Worm (Caenorhabditis elegans): Measurements from ENCODE around the gene cat-2.
A peak's percentile ranks its signal among the peaks of the same experiment; 100 is the strongest.

cat-2 gene

DNA sequence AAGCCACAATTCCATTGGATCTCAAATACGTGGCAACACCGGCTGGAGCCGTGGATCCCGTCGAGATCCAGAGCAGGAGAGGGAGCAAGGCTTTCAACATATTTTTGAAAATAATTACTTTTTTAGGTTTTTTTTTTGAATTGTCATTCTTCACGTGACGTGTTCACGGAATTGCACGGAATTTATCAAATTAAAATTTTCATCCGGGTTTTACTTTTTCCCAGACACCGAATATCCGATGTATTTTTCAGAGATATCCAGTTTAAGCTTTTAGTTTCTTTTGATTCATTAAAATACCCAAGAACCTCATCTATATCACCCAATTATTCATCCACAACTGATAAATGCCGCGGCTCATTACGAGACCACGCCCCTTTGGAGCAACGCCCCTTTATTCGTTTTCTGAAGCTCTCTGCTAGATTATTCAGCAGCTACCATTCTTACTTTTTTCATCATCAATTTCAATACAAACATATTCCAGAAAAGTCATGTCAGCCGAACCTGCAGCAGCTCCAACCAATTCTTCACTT lies 39.4 kb downstream of the cat-2 start, which contains the start of the genes clec-117 and B0432.1:
TSS of gene clec-117 (minus strand) at position 101 of the 530 bp plus-strand sequence.
TSS of gene B0432.1 (plus strand) at position 480 of the 530 bp plus-strand sequence.
- no peak for TF ChIP-seq ztf-11 (tag; optimal IDR thresholded peaks at IDR 0.05)
- TF ChIP-seq php-3 (GFP tag; IDR thresholded peaks at IDR 0.05), result no peak
- no peak for TF ChIP-seq F44E2.7 (GFP tag; IDR thresholded peaks at IDR 0.05)
- TF ChIP-seq Y48G9A.11 (GFP tag; IDR thresholded peaks at IDR 0.05), result no peak
- no peak for TF ChIP-seq jun-1 (tag; optimal IDR thresholded peaks at IDR 0.05)
- TF ChIP-seq Y5F2A.4 (GFP tag; optimal IDR thresholded peaks at IDR 0.05), result no peak
- no peak for TF ChIP-seq hif-1 (tag; optimal IDR thresholded peaks at IDR 0.05)
- no peak for TF ChIP-seq nhr-102 (tag; optimal IDR thresholded peaks at IDR 0.05)
- no peak for TF ChIP-seq unc-62 (GFP tag; optimal IDR thresholded peaks at IDR 0.05 in 1 of 2)
- no peak for TF ChIP-seq unc-62 (tag; optimal IDR thresholded peaks at IDR 0.05)
- no peak for TF ChIP-seq nhr-76 (tag; optimal IDR thresholded peaks at IDR 0.05)

DNA sequence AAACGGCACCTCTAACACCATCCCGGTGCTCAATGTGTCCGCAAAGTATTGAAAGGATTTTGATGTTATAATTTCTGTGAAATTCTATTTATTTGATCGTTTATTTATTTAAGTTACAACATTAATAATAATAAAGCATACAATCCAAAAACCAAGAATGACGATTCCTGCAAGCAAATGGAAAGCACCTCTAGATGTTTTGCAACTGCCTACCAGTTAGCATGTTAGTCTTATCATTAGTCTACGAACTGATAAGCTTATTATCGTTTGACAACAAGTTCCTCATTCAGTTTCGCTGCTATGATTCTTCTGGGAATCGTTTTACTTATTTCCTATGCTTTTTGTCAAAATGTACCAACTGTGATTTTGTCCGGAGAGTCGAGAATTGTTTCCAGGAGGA lies 42.1 kb downstream of the cat-2 start, which contains the start of gene K01A2.6:
TSS of gene K01A2.6 (plus strand) at position 301 of the 400 bp plus-strand sequence.
- no peak for TF ChIP-seq F37D6.2 (tag; optimal IDR thresholded peaks at IDR 0.05)
- no peak for TF ChIP-seq unc-39 (tag; optimal IDR thresholded peaks at IDR 0.05)
- no peak for TF ChIP-seq zfp-3 (GFP tag; conservative IDR thresholded peaks at IDR 0.05)
- TF ChIP-seq unc-62 (GFP tag; optimal IDR thresholded peaks at IDR 0.05 in 1 of 2), result peak in 1 of 2 experiments; percentile 14
- TF ChIP-seq unc-62 (tag; optimal IDR thresholded peaks at IDR 0.05), result no peak
- TF ChIP-seq nhr-102 (tag; optimal IDR thresholded peaks at IDR 0.05), result no peak
- TF ChIP-seq mep-1 (tag; optimal IDR thresholded peaks at IDR 0.05), result no peak
- TF ChIP-seq duxl-1 (tag; optimal IDR thresholded peaks at IDR 0.05; ENCODE audit: poor library complexity), result no peak
- TF ChIP-seq lsy-2 (tag; optimal IDR thresholded peaks at IDR 0.05), result no peak

DNA sequence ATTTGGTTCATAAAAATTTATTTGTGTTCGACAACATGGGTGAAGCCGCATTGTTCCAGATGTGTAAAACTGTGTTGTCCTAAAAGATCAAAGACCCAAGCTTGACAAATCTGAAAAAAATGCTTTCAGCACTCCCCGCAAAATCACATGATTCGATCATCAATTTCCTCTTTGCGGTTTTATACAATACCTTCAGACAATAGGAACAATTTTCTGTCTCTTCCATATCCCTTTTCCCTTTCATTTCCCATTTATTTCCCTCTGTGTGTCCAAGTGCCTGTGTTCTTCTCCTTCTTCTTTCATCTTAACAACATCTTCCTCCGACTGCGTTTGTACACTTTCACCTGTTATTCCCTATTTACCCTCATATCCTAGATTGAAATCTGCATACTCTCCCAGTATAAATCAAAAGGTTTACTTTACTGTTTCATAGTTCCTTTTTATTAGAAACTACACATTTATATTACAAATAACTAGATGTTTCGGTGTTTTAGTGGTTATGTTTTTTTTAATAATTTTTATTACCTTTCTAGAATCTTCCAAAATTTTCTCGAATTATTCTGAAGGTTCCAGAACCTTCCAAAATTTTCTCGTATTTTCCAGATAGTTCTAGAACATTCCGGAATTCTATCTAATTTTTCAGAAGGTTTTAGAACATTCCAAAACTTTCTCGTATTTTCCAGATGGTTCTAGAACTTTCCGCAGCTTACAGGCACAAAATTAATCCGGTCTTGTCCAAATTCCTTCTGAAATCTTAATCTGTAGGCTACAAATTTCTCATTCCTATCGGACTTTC lies 43.6 kb downstream of the cat-2 start, which contains the start of gene K01A2.5:
TSS of gene K01A2.5 (plus strand) at position 297 of the 796 bp plus-strand sequence.
- peak in 1 of 2 experiments; percentile 23 for TF ChIP-seq mdl-1 (tag; optimal IDR thresholded peaks at IDR 0.05)
- peak; percentile 31 for TF ChIP-seq cey-2 (tag; optimal IDR thresholded peaks at IDR 0.05; ENCODE audit: borderline replicate concordance, insufficient read depth)
- no peak for TF ChIP-seq attf-4 (tag; optimal IDR thresholded peaks at IDR 0.05)
- TF ChIP-seq hif-1 (tag; optimal IDR thresholded peaks at IDR 0.05), result no peak
- peak; percentile 34 for TF ChIP-seq hlh-11 (tag; optimal IDR thresholded peaks at IDR 0.05)
- no peak for TF ChIP-seq T26A8.4 (GFP tag; IDR thresholded peaks at IDR 0.05)
- no peak for TF ChIP-seq lir-3 (tag; optimal IDR thresholded peaks at IDR 0.05)
- no peak for TF ChIP-seq jun-1 (tag; optimal IDR thresholded peaks at IDR 0.05)
- no peak for TF ChIP-seq zfp-2 (tag; optimal IDR thresholded peaks at IDR 0.05)
- no peak for TF ChIP-seq snpc-1.2 (GFP tag; IDR thresholded peaks at IDR 0.05)
- TF ChIP-seq zip-2 (tag; optimal IDR thresholded peaks at IDR 0.05), result no peak
- peak; percentile 66 for TF ChIP-seq nhr-28 (tag; optimal IDR thresholded peaks at IDR 0.05)
- TF ChIP-seq Y105C5A.15 (GFP tag; IDR thresholded peaks at IDR 0.05), result no peak
- TF ChIP-seq nhr-102 (tag; optimal IDR thresholded peaks at IDR 0.05), result no peak
- TF ChIP-seq unc-62 (GFP tag; optimal IDR thresholded peaks at IDR 0.05 in 1 of 2), result peak in 1 of 2 experiments; percentile 96
- TF ChIP-seq unc-62 (tag; optimal IDR thresholded peaks at IDR 0.05), result no peak
- TF ChIP-seq ama-1 (optimal IDR thresholded peaks at IDR 0.05), result no peak
- peak; percentile 57 for TF ChIP-seq nhr-25 (tag; optimal IDR thresholded peaks at IDR 0.05; ENCODE audit: borderline replicate concordance, insufficient read depth)
- TF ChIP-seq lin-15B (tag; optimal IDR thresholded peaks at IDR 0.05), result no peak
- TF ChIP-seq Y75B8A.6 (GFP tag; IDR thresholded peaks at IDR 0.05), result no peak
- no peak for TF ChIP-seq R02D3.7 (tag; optimal IDR thresholded peaks at IDR 0.05)
- no peak for TF ChIP-seq mep-1 (tag; optimal IDR thresholded peaks at IDR 0.05)
- TF ChIP-seq mxl-3 (GFP tag; optimal IDR thresholded peaks at IDR 0.05), result peak; percentile 35
- TF ChIP-seq ZK546.5 (tag; optimal IDR thresholded peaks at IDR 0.05), result no peak
- peak; percentile 10 for TF ChIP-seq nhr-48 (tag; optimal IDR thresholded peaks at IDR 0.05)
- TF ChIP-seq hlh-30 (tag; optimal IDR thresholded peaks at IDR 0.05; ENCODE audit: insufficient read depth), result peak; percentile 58
- no peak for TF ChIP-seq daf-16 (GFP tag; optimal IDR thresholded peaks at IDR 0.05)
- no peak for TF ChIP-seq daf-16 (tag; optimal IDR thresholded peaks at IDR 0.05)
- no peak for TF ChIP-seq daf-19 (GFP tag; conservative IDR thresholded peaks at IDR 0.05)
